Worm (Caenorhabditis elegans): ENCODE results near the gene H03E18.2.

ce11 chrX:8563663-8564450 lies 43.6 kb upstream of the H03E18.2 start:
- TF ChIP-seq sea-2 (GFP tag; IDR thresholded peaks at IDR 0.05) (no peak), unc-62 (GFP tag; optimal IDR thresholded peaks at IDR 0.05) (no peak), ccch-3 (GFP tag; optimal IDR thresholded peaks at IDR 0.05) (no peak), zim-3 (tag; optimal IDR thresholded peaks at IDR 0.05) (no peak), him-1 (tag; optimal IDR thresholded peaks at IDR 0.05) (no peak), dpl-1 (GFP tag; optimal IDR thresholded peaks at IDR 0.05) (no peak), C17E4.6 (GFP tag; IDR thresholded peaks at IDR 0.05) (no peak), F49E8.2 (tag; optimal IDR thresholded peaks at IDR 0.05; ENCODE audit: insufficient read depth) (no peak), ceh-100 (GFP tag; IDR thresholded peaks at IDR 0.05) (no peak), snpc-3.4 (tag; optimal IDR thresholded peaks at IDR 0.05) (no peak), mes-4 (tag; optimal IDR thresholded peaks at IDR 0.05) (no peak)
